Fruit fly (Drosophila melanogaster) whole organism, wandering third instar larva: ENCODE results near the gene Chpf.

Experiments used
- Abd-B ChIP-seq: fragments of >200 bp; optimal IDR thresholded peaks from 2 replicates; lab custom pipeline; 2017; ENCODE audit warnings: missing biosample characterization, missing genetic modification characterization
- CG32264 ChIP-seq: fragments of 200-800 bp; sonication (Bioruptor generic); optimal IDR thresholded peaks from 2 replicates; lab custom pipeline; 2016; ENCODE audit warnings: missing biosample characterization, missing genetic modification characterization
- CG9705 ChIP-seq: fragments of 200-800 bp; sonication (Bioruptor generic); optimal IDR thresholded peaks from 2 replicates; lab custom pipeline; 2018; ENCODE audit warnings: missing biosample characterization, mild to moderate bottlenecking, missing genetic modification characterization
- Dfd ChIP-seq: fragments of >200 bp; optimal IDR thresholded peaks from 2 replicates; lab custom pipeline; 2017; ENCODE audit warnings: missing biosample characterization, missing genetic modification characterization
- Dif ChIP-seq: fragments of 200-275, 200-300 bp; sonication (Bioruptor generic); optimal IDR thresholded peaks from 2 replicates; lab custom pipeline; 2018; ENCODE audit warnings: missing biosample characterization, missing genetic modification characterization; ENCODE audit not compliant: partially characterized antibody
- GATAd ChIP-seq: sonication (Bioruptor generic); optimal IDR thresholded peaks from 2 replicates; lab custom pipeline; 2016; ENCODE audit warnings: missing biosample characterization, missing genetic modification characterization
- HLH106 ChIP-seq: fragments of 200-800 bp; optimal IDR thresholded peaks from 3 replicates; lab custom pipeline; 2019; ENCODE audit warnings: missing biosample characterization, mild to moderate bottlenecking, missing genetic modification characterization, moderate library complexity
- Hr78 ChIP-seq: fragments of >200 bp; optimal IDR thresholded peaks from 2 replicates; lab custom pipeline; 2017; ENCODE audit warnings: missing biosample characterization, missing genetic modification characterization
- Hr83 ChIP-seq: fragments of 200-300 bp; sonication (Bioruptor generic); optimal IDR thresholded peaks from 2 replicates; lab custom pipeline; 2016; ENCODE audit warnings: missing biosample characterization, mild to moderate bottlenecking, missing genetic modification characterization, moderate library complexity; ENCODE audit not compliant: poor library complexity, severe bottlenecking
- Jra ChIP-seq: sonication (Bioruptor generic); optimal IDR thresholded peaks from 2 replicates; lab custom pipeline; 2016; ENCODE audit warnings: missing biosample characterization, missing genetic modification characterization
- Mio ChIP-seq: sonication (Bioruptor generic); optimal IDR thresholded peaks from 2 replicates; lab custom pipeline; 2016; ENCODE audit warnings: missing biosample characterization, missing genetic modification characterization
- Myc ChIP-seq: fragments of >200 bp; optimal IDR thresholded peaks from 2 replicates; lab custom pipeline; 2017
- N ChIP-seq: fragments of >200 bp; optimal IDR thresholded peaks from 2 replicates; lab custom pipeline; 2018; ENCODE audit warnings: missing biosample characterization, missing external identifiers, missing genetic modification characterization
- OdsH ChIP-seq: fragments of 200-800 bp; sonication (Bioruptor generic); optimal IDR thresholded peaks from 2 replicates; lab custom pipeline; 2016; ENCODE audit warnings: missing biosample characterization, mild to moderate bottlenecking, missing genetic modification characterization
- Rel ChIP-seq, 2 experiments: fragments of 200-800 bp; sonication (Bioruptor generic) in 1 of 2; optimal IDR thresholded peaks; 2 replicates in 1 of 2; 3 replicates in 1 of 2; lab custom pipeline; 2016 to 2019; ENCODE audit warnings: mild to moderate bottlenecking in 2 of 2, missing biosample characterization in 2 of 2, missing genetic modification characterization in 2 of 2, moderate library complexity in 1 of 2
- Sp1 ChIP-seq: fragments of 200-800 bp; sonication (Bioruptor generic); optimal IDR thresholded peaks from 3 replicates; lab custom pipeline; 2019; ENCODE audit warnings: missing biosample characterization, mild to moderate bottlenecking, missing genetic modification characterization, moderate library complexity
- Vsx2 ChIP-seq: fragments of 200-300, 225-300 bp; sonication (Bioruptor generic); optimal IDR thresholded peaks from 2 replicates; lab custom pipeline; 2018; ENCODE audit warnings: missing biosample characterization, missing genetic modification characterization; ENCODE audit not compliant: partially characterized antibody
- br ChIP-seq: fragments of 200-800 bp; sonication (Bioruptor generic); optimal IDR thresholded peaks from 2 replicates; lab custom pipeline; 2016; ENCODE audit warnings: missing biosample characterization, missing genetic modification characterization
- brk ChIP-seq: fragments of 200-800 bp; sonication (Bioruptor generic); optimal IDR thresholded peaks from 2 replicates; lab custom pipeline; 2016; ENCODE audit warnings: missing biosample characterization, mild to moderate bottlenecking, missing genetic modification characterization
- dmrt93B ChIP-seq: fragments of 200-800 bp; sonication (Bioruptor generic); optimal IDR thresholded peaks from 2 replicates; lab custom pipeline; 2018; ENCODE audit warnings: missing biosample characterization, mild to moderate bottlenecking, missing genetic modification characterization
- dsf ChIP-seq: sonication (Bioruptor generic); optimal IDR thresholded peaks from 2 replicates; lab custom pipeline; 2016; ENCODE audit warnings: missing biosample characterization, missing genetic modification characterization, borderline replicate concordance
- ey ChIP-seq: fragments of 200-800 bp; sonication (Bioruptor generic); optimal IDR thresholded peaks from 2 replicates; lab custom pipeline; 2016; ENCODE audit warnings: missing biosample characterization, missing genetic modification characterization
- foxo ChIP-seq, 2 experiments: fragments of 200-800 bp; sonication (Bioruptor generic); optimal IDR thresholded peaks; 2 replicates in 1 of 2; 3 replicates in 1 of 2; lab custom pipeline; 2016 to 2017; ENCODE audit warnings: missing biosample characterization in 2 of 2, missing genetic modification characterization in 2 of 2
- fru ChIP-seq: fragments of 200-800 bp; sonication (Bioruptor generic); optimal IDR thresholded peaks from 3 replicates; lab custom pipeline; 2016; ENCODE audit warnings: missing biosample characterization, mild to moderate bottlenecking, missing genetic modification characterization
- h ChIP-seq: fragments of 200-800 bp; sonication (Bioruptor generic); optimal IDR thresholded peaks from 3 replicates; lab custom pipeline; 2016; ENCODE audit warnings: missing biosample characterization, mild to moderate bottlenecking, missing genetic modification characterization
- jim ChIP-seq: fragments of 175-275, 200-325 bp; sonication (Bioruptor generic); optimal IDR thresholded peaks from 2 replicates; lab custom pipeline; 2016; ENCODE audit warnings: missing biosample characterization, mild to moderate bottlenecking, missing genetic modification characterization
- lola ChIP-seq: fragments of >200 bp; optimal IDR thresholded peaks from 2 replicates; lab custom pipeline; 2017; ENCODE audit warnings: missing biosample characterization, missing genetic modification characterization
- pan ChIP-seq: fragments of >200 bp; optimal IDR thresholded peaks from 2 replicates; lab custom pipeline; 2017
- psq ChIP-seq: fragments of 200-800 bp; sonication (Bioruptor generic); optimal IDR thresholded peaks from 3 replicates; lab custom pipeline; 2017; ENCODE audit warnings: missing biosample characterization, mild to moderate bottlenecking, missing genetic modification characterization, moderate library complexity
- sage ChIP-seq: fragments of 200-800 bp; sonication (Bioruptor generic); optimal IDR thresholded peaks from 2 replicates; lab custom pipeline; 2016; ENCODE audit warnings: missing biosample characterization, mild to moderate bottlenecking, missing genetic modification characterization
- woc ChIP-seq: sonication (Bioruptor generic); optimal IDR thresholded peaks from 2 replicates; lab custom pipeline; 2016; ENCODE audit warnings: missing biosample characterization, mild to moderate bottlenecking, missing genetic modification characterization

Chpf gene

dm6 chrX:13111832-13112231 is 430 bp downstream of the Chpf start:
- TF ChIP-seq br (GFP tag; lab: Kevin White, UChicago) (no peak), psq (GFP tag; lab: Kevin White, UChicago) (peak; percentile 84), dsf (GFP tag; lab: Kevin White, UChicago) (no peak), brk (GFP tag; lab: Kevin White, UChicago) (no peak), Hr78 (no peak), Mio (GFP tag; lab: Kevin White, UChicago) (no peak), Dfd (GFP tag; lab: Kevin White, UChicago) (no peak), jim (GFP tag; lab: Kevin White, UChicago) (no peak), woc (no peak), Sp1 (peak; percentile 55), Myc (peak; percentile 7), HLH106 (tag; lab: Kevin White, UChicago) (peak; percentile 10)

dm6 chrX:13109583-13110126 is 2.6 kb downstream of the Chpf start:
- TF ChIP-seq psq (GFP tag; lab: Kevin White, UChicago): peak; percentile 11
- no peak for TF ChIP-seq N (GFP tag; lab: Kevin White, UChicago)
- no peak for TF ChIP-seq fru (GFP tag; lab: Kevin White, UChicago)
- no peak for TF ChIP-seq foxo (GFP tag; optimal IDR thresholded peaks at IDR 0.05; lab: Kevin White, UChicago)
- TF ChIP-seq HLH106 (tag; lab: Kevin White, UChicago): peak; percentile 32
- TF ChIP-seq Myc: no peak
- TF ChIP-seq GATAd: no peak
- no peak for TF ChIP-seq ey (GFP tag; lab: Kevin White, UChicago)
- no peak for TF ChIP-seq pan (lab: Kevin White, UChicago)

- TF ChIP-seq GATAd (no peak), Mio (GFP tag; lab: Kevin White, UChicago) (no peak), lola (GFP tag; lab: Kevin White, UChicago) (no peak), br (GFP tag; lab: Kevin White, UChicago) (no peak), HLH106 (tag; lab: Kevin White, UChicago) (no peak), pan (lab: Kevin White, UChicago) (no peak), h (GFP tag; lab: Kevin White, UChicago) (no peak), Dif (GFP tag; lab: Kevin White, UChicago) (no peak)
Observed at dm6 chrX:13108144-13108824, 4.0 kb downstream of the Chpf start, which contains the start of gene Fer3HCH. Fer3HCH (minus strand) TSS chrX:13108194.

- no peak for TF ChIP-seq dsf (GFP tag; lab: Kevin White, UChicago)
- TF ChIP-seq psq (GFP tag; lab: Kevin White, UChicago): no peak
- TF ChIP-seq sage (GFP tag; lab: Kevin White, UChicago): no peak
- no peak for TF ChIP-seq woc
- TF ChIP-seq OdsH: no peak
- TF ChIP-seq lola (GFP tag; lab: Kevin White, UChicago): no peak
- no peak for TF ChIP-seq Hr83
- no peak for TF ChIP-seq CG9705
- no peak for TF ChIP-seq Hr78
- no peak for TF ChIP-seq Rel (GFP tag; optimal IDR thresholded peaks at IDR 0.05; lab: Kevin White, UChicago)
- no peak for TF ChIP-seq Rel (tag; optimal IDR thresholded peaks at IDR 0.05; lab: Kevin White, UChicago)
- TF ChIP-seq GATAd: no peak
- no peak for TF ChIP-seq Jra (GFP tag; lab: Kevin White, UChicago)
- no peak for TF ChIP-seq pan (lab: Kevin White, UChicago)
- TF ChIP-seq Abd-B (GFP tag; lab: Kevin White, UChicago): no peak
- TF ChIP-seq Vsx2 (GFP tag; lab: Kevin White, UChicago): no peak
- TF ChIP-seq, all 38 proteins: peak for 0
Observed at dm6 chrX:13105220-13105619, 7.0 kb downstream of the Chpf start.

dm6 chrX:13104571-13104970 is 7.7 kb downstream of the Chpf start:
- TF ChIP-seq Hr78 (no peak), GATAd (no peak), Mio (GFP tag; lab: Kevin White, UChicago) (no peak), br (GFP tag; lab: Kevin White, UChicago) (no peak), CG32264 (GFP tag; lab: Kevin White, UChicago) (no peak), dmrt93B (GFP tag; lab: Kevin White, UChicago) (no peak), OdsH (no peak), Myc (no peak)
